Fruit fly (Drosophila melanogaster): ENCODE data around the gene gudu.
A peak's percentile ranks its signal among the peaks of the same experiment; 100 is the strongest.

Gene gudu

dm6 chr2L:7411947-7412621 lies 23.8 kb downstream of the gudu start, which contains the start of gene chm (continued):
- peak; percentile 54 for TF ChIP-seq nmo (GFP tag; optimal IDR thresholded peaks at IDR 0.05)
- peak in 1 of 3 experiments; percentile 11 for TF ChIP-seq lola (GFP tag; optimal IDR thresholded peaks at IDR 0.05)
- no peak for TF ChIP-seq fd3F (GFP tag; optimal IDR thresholded peaks at IDR 0.05)
- TF ChIP-seq fu2 (GFP tag; optimal IDR thresholded peaks at IDR 0.05), result peak; percentile 4
- no peak for TF ChIP-seq CG17328 (GFP tag; IDR thresholded peaks at IDR 0.05)
- peak; percentile 90 for TF ChIP-seq knrl (GFP tag; IDR thresholded peaks at IDR 0.05; ENCODE audit: partially characterized antibody)
- no peak for TF ChIP-seq CG12942 (GFP tag; optimal IDR thresholded peaks at IDR 0.05)
- TF ChIP-seq dm (GFP tag; optimal IDR thresholded peaks at IDR 0.05), result no peak
- no peak for TF ChIP-seq Ravus (GFP tag; IDR thresholded peaks at IDR 0.05)
- TF ChIP-seq oc (tag; optimal IDR thresholded peaks at IDR 0.05), result no peak
- no peak for TF ChIP-seq slou (GFP tag; optimal IDR thresholded peaks at IDR 0.05)
- TF ChIP-seq CG16813 (GFP tag; IDR thresholded peaks at IDR 0.05; ENCODE audit: partially characterized antibody), result peak; percentile 90
- no peak for TF ChIP-seq CG11093 (GFP tag; IDR thresholded peaks at IDR 0.05)
- TF ChIP-seq Awh (GFP tag; IDR thresholded peaks at IDR 0.05), result no peak
- no peak for TF ChIP-seq CG6654 (GFP tag; optimal IDR thresholded peaks at IDR 0.05)
- no peak for TF ChIP-seq Hr78 (GFP tag; optimal IDR thresholded peaks at IDR 0.05)
- TF ChIP-seq CG3065 (GFP tag; optimal IDR thresholded peaks at IDR 0.05), result no peak
- no peak for TF ChIP-seq CG11398 (GFP tag; optimal IDR thresholded peaks at IDR 0.05)
- no peak for TF ChIP-seq ara (GFP tag; IDR thresholded peaks at IDR 0.05)
- no peak; the same call in 3 of the 4 replicates for TF ChIP-seq Gug (GFP tag; IDR thresholded peaks at IDR 0.05)
- TF ChIP-seq sc (optimal IDR thresholded peaks at IDR 0.05), result no peak
- TF ChIP-seq sc (GFP tag; optimal IDR thresholded peaks at IDR 0.05), result no peak
- no peak for TF ChIP-seq CG1647 (GFP tag; optimal IDR thresholded peaks at IDR 0.05)
- TF ChIP-seq CG2199 (GFP tag; IDR thresholded peaks at IDR 0.05), result no peak
- TF ChIP-seq NK7.1 (GFP tag; optimal IDR thresholded peaks at IDR 0.05), result no peak
- no peak for TF ChIP-seq Trl (optimal IDR thresholded peaks at IDR 0.05)
- TF ChIP-seq Trl (GFP tag; optimal IDR thresholded peaks at IDR 0.05), result peak; percentile 26
- TF ChIP-seq CG32767 (GFP tag; IDR thresholded peaks at IDR 0.05), result no peak
- TF ChIP-seq H2.0 (GFP tag; IDR thresholded peaks at IDR 0.05), result no peak
- peak; percentile 88 for TF ChIP-seq CHES-1-like (GFP tag; optimal IDR thresholded peaks at IDR 0.05)
- no peak for TF ChIP-seq Drgx (GFP tag; IDR thresholded peaks at IDR 0.05)
- no peak for TF ChIP-seq Antp (GFP tag; optimal IDR thresholded peaks at IDR 0.05)
- no peak for TF ChIP-seq run (tag; optimal IDR thresholded peaks at IDR 0.05)
- no peak; the same call in none of the 2 replicates for TF ChIP-seq sisA (GFP tag; IDR thresholded peaks at IDR 0.05)
- no peak for TF ChIP-seq CG6175 (GFP tag; IDR thresholded peaks at IDR 0.05)
- no peak for TF ChIP-seq Lpt (GFP tag; optimal IDR thresholded peaks at IDR 0.05)
- TF ChIP-seq jigr1 (GFP tag; IDR thresholded peaks at IDR 0.05), result peak; percentile 58; the same call in 1 of the 3 replicates
- no peak for TF ChIP-seq Optix (GFP tag; IDR thresholded peaks at IDR 0.05)
- TF ChIP-seq CG7987 (GFP tag; optimal IDR thresholded peaks at IDR 0.05), result no peak
- TF ChIP-seq eyg (GFP tag; optimal IDR thresholded peaks at IDR 0.05), result no peak
- TF ChIP-seq z (GFP tag; IDR thresholded peaks at IDR 0.05), result no peak
- 0 out of 2 replicates have a peak, but pooled peaks have one; percentile 42 for TF ChIP-seq al (GFP tag; IDR thresholded peaks at IDR 0.05)
- TF ChIP-seq CG1024 (GFP tag; IDR thresholded peaks at IDR 0.05), result no peak
- TF ChIP-seq CG17829 (tag; optimal IDR thresholded peaks at IDR 0.05), result peak; percentile 47
- no peak; the same call in 2 of the 3 replicates for TF ChIP-seq Aef1 (GFP tag; IDR thresholded peaks at IDR 0.05)
- TF ChIP-seq Mad (GFP tag; optimal IDR thresholded peaks at IDR 0.05), result peak; percentile 6
- TF ChIP-seq CG17186 (GFP tag; optimal IDR thresholded peaks at IDR 0.05), result peak; percentile 14
- TF ChIP-seq CG2889 (GFP tag; IDR thresholded peaks at IDR 0.05), result 0 out of 3 replicates have a peak, but pooled peaks have one; percentile 11
- no peak for TF ChIP-seq CG10462 (GFP tag; optimal IDR thresholded peaks at IDR 0.05)
- TF ChIP-seq CG1602 (GFP tag; optimal IDR thresholded peaks at IDR 0.05), result no peak
- no peak for TF ChIP-seq psq (GFP tag; optimal IDR thresholded peaks at IDR 0.05)
- TF ChIP-seq Pdp1 (GFP tag; optimal IDR thresholded peaks at IDR 0.05), result peak; percentile 20 to 46

Measured in whole organism, embryonic.